Worm (Caenorhabditis elegans) whole organism, early embryonic: ENCODE data around the gene F16B12.4.

Experiments used
- B0310.2 ChIP-seq: sonication (generic microtip); optimal IDR thresholded peaks from 2 replicates; lab custom pipeline; 2016; ENCODE audit warnings: mild to moderate bottlenecking, missing genetic modification characterization, missing compliant biosample characterization
- F13C5.2 ChIP-seq: sonication (generic microtip); optimal IDR thresholded peaks from 2 replicates; lab custom pipeline; 2017; ENCODE audit warnings: mild to moderate bottlenecking, missing genetic modification characterization, inconsistent platforms, missing compliant biosample characterization
- ama-1 ChIP-seq: fragments of 150-350 bp; optimal IDR thresholded peaks from 2 replicates; lab custom pipeline; 2014
- flt-1 ChIP-seq: fragments of 200-800 bp; sonication (Bioruptor generic); IDR thresholded peaks from 2 replicates; pipeline ENCODE4 v1.3.6; 2022; ENCODE audit warnings: missing genetic modification characterization, missing compliant biosample characterization
- hmg-4 ChIP-seq: fragments of 200-800 bp; sonication (Bioruptor generic); optimal IDR thresholded peaks from 2 replicates; lab custom pipeline; 2018; ENCODE audit warnings: mild to moderate bottlenecking, missing genetic modification characterization, missing compliant biosample characterization
- hnd-1 ChIP-seq: sonication (generic microtip); optimal IDR thresholded peaks from 2 replicates; lab custom pipeline; 2016; ENCODE audit warnings: missing genetic modification characterization, missing compliant biosample characterization
- scrt-1 ChIP-seq: fragments of 200-800 bp; sonication (Bioruptor generic); IDR thresholded peaks from 2 replicates; pipeline ENCODE4 v1.3.6; 2022; ENCODE audit warnings: missing genetic modification characterization, missing compliant biosample characterization
- sea-1 ChIP-seq: fragments of 200-800 bp; sonication (Bioruptor generic); conservative IDR thresholded peaks from 2 replicates; pipeline ENCODE4 v1.3.6; 2022; ENCODE audit warnings: missing genetic modification characterization, missing compliant biosample characterization
- tbx-11 ChIP-seq: fragments of 200-800 bp; sonication (Bioruptor generic); IDR thresholded peaks from 2 replicates; pipeline ENCODE4 v1.3.6; 2022; ENCODE audit warnings: missing genetic modification characterization, missing compliant biosample characterization
- tbx-37 ChIP-seq: fragments of 200-800 bp; sonication (Bioruptor generic); conservative IDR thresholded peaks from 2 replicates; pipeline ENCODE4 v1.3.6; 2022; ENCODE audit warnings: missing genetic modification reagents, missing genetic modification characterization, missing compliant biosample characterization
- tra-4 ChIP-seq: sonication (generic microtip); optimal IDR thresholded peaks from 2 replicates; lab custom pipeline; 2017; ENCODE audit warnings: missing genetic modification characterization, missing compliant biosample characterization

DNA sequence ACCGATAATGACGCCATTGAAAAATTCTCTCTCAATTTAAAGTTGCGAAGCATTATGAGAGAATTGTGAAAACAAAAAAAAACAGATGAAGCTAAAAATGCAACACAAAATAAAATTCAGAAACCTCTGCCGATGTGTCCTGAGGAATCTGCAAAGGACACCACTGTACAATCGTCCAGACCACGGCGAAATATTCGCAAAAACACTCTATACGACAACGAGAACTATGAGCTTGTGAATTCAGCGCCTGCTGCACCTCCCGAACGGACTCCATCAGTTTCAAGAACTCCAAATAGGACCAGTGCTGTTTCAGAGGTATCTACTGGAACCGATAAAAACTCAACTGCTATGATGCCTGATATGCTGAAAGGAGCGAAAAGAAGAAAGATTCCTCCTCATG, 4.0 kb upstream of the F16B12.4 start:
- TF ChIP-seq tbx-37 (GFP tag; lab: Robert Waterston, UW) (no peak), hmg-4 (GFP tag; lab: Kevin White, UChicago) (no peak), ama-1 (lab: Kevin White, UChicago) (no peak), scrt-1 (no peak), hnd-1 (tag; lab: Kevin White, UChicago) (no peak), flt-1 (GFP tag; lab: Robert Waterston, UW) (no peak), B0310.2 (tag; lab: Kevin White, UChicago) (no peak), F13C5.2 (tag; lab: Kevin White, UChicago) (no peak), sea-1 (GFP tag; lab: Robert Waterston, UW) (no peak), tra-4 (tag; lab: Kevin White, UChicago) (no peak), tbx-11 (GFP tag; lab: Robert Waterston, UW) (no peak)
